Fruit fly (Drosophila melanogaster): ENCODE data around the gene CG11425.
A peak's percentile ranks its signal among the peaks of the same experiment; 100 is the strongest.

The CG11425 gene

DNA sequence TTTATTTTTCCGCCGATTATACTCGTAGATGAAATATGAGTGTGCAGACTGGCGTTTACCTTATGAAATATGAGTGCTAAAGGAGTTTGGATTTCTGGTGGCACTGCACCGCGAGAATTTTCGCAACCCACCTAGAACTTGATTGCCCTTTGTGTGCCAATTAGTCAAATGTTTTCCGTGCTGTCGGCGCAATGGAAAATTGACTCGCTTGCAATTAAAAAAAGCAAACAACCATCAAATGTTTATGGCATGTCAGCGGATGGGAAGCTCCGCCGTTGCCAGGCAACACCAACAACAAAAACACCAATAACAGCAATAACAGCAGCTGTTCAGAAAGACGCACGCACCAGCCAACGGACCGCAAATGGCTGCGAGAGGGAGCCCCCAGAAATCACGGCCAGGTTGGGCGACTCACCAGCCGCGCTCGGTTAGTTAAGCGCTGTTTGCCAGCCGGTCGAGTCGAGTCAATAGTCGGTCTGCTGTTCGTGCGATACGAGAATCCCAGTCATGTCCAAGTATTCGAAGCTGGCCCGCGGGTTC is 8.1 kb upstream of the CG11425 start:
- peak; percentile 52 for TF ChIP-seq Med (GFP tag)
- TF ChIP-seq gem (tag; optimal IDR thresholded peaks at IDR 0.05) = no peak
- 0 out of 3 replicates have a peak, but pooled peaks have one; percentile 18 for TF ChIP-seq vnd (GFP tag; IDR thresholded peaks at IDR 0.05; ENCODE audit: partially characterized antibody)
- peak in 1 of 2 experiments; percentile 29 for TF ChIP-seq bsh (GFP tag; optimal IDR thresholded peaks at IDR 0.05)
- TF ChIP-seq CG12769 (tag; optimal IDR thresholded peaks at IDR 0.05) = peak; percentile 47
- peak; percentile 33; the same call in 1 of the 4 replicates for TF ChIP-seq chinmo (GFP tag; IDR thresholded peaks at IDR 0.05; ENCODE audit: partially characterized antibody)
- peak; percentile 5 for TF ChIP-seq nom (GFP tag; optimal IDR thresholded peaks at IDR 0.05)
- no peak for TF ChIP-seq pnt (GFP tag; optimal IDR thresholded peaks at IDR 0.05)

DNA sequence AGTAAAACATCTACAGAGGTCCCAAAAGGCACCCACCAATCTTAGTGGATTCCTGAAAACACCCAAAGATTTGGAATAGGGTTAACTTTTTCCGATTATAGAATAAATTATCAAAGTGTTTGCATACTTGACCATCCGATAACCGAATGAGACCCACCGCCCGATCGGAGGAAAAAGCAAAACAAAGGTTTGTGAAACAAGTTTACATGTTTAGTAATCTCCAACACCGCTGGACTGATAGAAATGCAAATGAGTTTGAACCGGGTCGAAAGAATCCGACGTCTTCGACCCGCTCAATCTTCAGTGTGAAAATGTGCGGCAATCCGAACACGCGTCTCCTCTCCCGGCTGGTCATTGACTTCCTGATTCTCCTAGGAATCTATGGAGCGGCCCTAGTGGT is 6.0 kb upstream of the CG11425 start, which contains the start of gene CG11437:
TSS of gene CG11437 (plus strand) at position 301 of the 400 bp plus-strand sequence.
- TF ChIP-seq Med (GFP tag) (peak; percentile 37), CG12769 (tag; optimal IDR thresholded peaks at IDR 0.05) (peak; percentile 42), peb (GFP tag; IDR thresholded peaks at IDR 0.05) (no peak), sd (tag; optimal IDR thresholded peaks at IDR 0.05) (peak; percentile 29), vvl (GFP tag; IDR thresholded peaks at IDR 0.05) (peak; percentile 67), CG13894 (tag; optimal IDR thresholded peaks at IDR 0.05) (peak; percentile 75)

DNA sequence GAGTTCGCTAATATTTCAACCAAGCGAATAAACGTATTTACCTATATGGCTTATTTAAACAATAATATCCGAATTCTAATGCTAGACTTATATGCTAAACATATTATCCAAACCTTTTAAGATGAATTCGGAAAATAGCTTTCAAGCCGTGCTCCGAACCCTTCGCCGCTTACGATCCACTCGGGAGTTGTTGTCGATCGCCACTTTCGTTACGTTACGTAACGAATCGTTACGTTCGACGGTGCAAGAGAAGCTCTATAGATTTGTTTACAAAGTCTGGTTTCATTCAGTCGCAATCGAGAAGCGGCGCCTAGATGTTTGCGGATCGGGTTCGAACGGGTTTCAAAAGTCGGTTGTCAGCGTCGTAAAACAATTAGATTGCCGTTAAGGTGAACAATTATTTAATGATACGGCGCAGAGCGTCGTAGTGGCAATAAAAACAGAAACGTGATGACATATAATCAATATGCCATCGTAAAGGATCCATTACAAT is 4.2 kb upstream of the CG11425 start, which contains the start of gene CG11426:
TSS of gene CG11426 (plus strand) at position 258 of the 493 bp plus-strand sequence.
- TF ChIP-seq ci (GFP tag; IDR thresholded peaks at IDR 0.05) = no peak
- TF ChIP-seq Jarid2 (GFP tag; optimal IDR thresholded peaks at IDR 0.05) = peak; percentile 22
- no peak for TF ChIP-seq cato (GFP tag; optimal IDR thresholded peaks at IDR 0.05; ENCODE audit: borderline replicate concordance)
- no peak for TF ChIP-seq CG11695 (GFP tag; IDR thresholded peaks at IDR 0.05)
- no peak for TF ChIP-seq Scr (GFP tag; IDR thresholded peaks at IDR 0.05; ENCODE audit: partially characterized antibody)
- TF ChIP-seq stwl (tag; optimal IDR thresholded peaks at IDR 0.05) = peak; percentile 29
- TF ChIP-seq Pdp1 (GFP tag; optimal IDR thresholded peaks at IDR 0.05) = peak in 1 of 2 experiments; percentile 92
- no peak for TF ChIP-seq Dip3 (GFP tag; optimal IDR thresholded peaks at IDR 0.05)
- TF ChIP-seq pita (GFP tag; optimal IDR thresholded peaks at IDR 0.05) = peak; percentile 2
- 0 out of 4 replicates have a peak, but pooled peaks have one; percentile 42 for TF ChIP-seq chinmo (GFP tag; IDR thresholded peaks at IDR 0.05; ENCODE audit: partially characterized antibody)
- no peak for TF ChIP-seq CG7839 (tag; optimal IDR thresholded peaks at IDR 0.05)
- TF ChIP-seq CG9437 (GFP tag; optimal IDR thresholded peaks at IDR 0.05) = peak; percentile 98
- TF ChIP-seq lbe (GFP tag; optimal IDR thresholded peaks at IDR 0.05) = no peak
- TF ChIP-seq CG16863 (GFP tag; optimal IDR thresholded peaks at IDR 0.05) = no peak
- TF ChIP-seq CG7928 (GFP tag; optimal IDR thresholded peaks at IDR 0.05) = no peak
- peak; percentile 66 for TF ChIP-seq sens (GFP tag)
- TF ChIP-seq gce (GFP tag; IDR thresholded peaks at IDR 0.05) = no peak
- TF ChIP-seq Bgb (GFP tag; IDR thresholded peaks at IDR 0.05; ENCODE audit: partially characterized antibody) = no peak
- no peak for TF ChIP-seq Sox100B (GFP tag; optimal IDR thresholded peaks at IDR 0.05)
- no peak for TF ChIP-seq inv (GFP tag; IDR thresholded peaks at IDR 0.05; ENCODE audit: partially characterized antibody)
- TF ChIP-seq CTCF (GFP tag; optimal IDR thresholded peaks at IDR 0.05) = peak; percentile 23
- TF ChIP-seq CG2889 (GFP tag; IDR thresholded peaks at IDR 0.05) = no peak
- TF ChIP-seq pb (GFP tag; optimal IDR thresholded peaks at IDR 0.05) = no peak
- no peak for TF ChIP-seq sens-2 (GFP tag; IDR thresholded peaks at IDR 0.05)
- TF ChIP-seq CG1529 (GFP tag; optimal IDR thresholded peaks at IDR 0.05) = no peak
